Fruit fly (Drosophila melanogaster): ENCODE data around the gene CG15544.

CG15544 gene

DNA sequence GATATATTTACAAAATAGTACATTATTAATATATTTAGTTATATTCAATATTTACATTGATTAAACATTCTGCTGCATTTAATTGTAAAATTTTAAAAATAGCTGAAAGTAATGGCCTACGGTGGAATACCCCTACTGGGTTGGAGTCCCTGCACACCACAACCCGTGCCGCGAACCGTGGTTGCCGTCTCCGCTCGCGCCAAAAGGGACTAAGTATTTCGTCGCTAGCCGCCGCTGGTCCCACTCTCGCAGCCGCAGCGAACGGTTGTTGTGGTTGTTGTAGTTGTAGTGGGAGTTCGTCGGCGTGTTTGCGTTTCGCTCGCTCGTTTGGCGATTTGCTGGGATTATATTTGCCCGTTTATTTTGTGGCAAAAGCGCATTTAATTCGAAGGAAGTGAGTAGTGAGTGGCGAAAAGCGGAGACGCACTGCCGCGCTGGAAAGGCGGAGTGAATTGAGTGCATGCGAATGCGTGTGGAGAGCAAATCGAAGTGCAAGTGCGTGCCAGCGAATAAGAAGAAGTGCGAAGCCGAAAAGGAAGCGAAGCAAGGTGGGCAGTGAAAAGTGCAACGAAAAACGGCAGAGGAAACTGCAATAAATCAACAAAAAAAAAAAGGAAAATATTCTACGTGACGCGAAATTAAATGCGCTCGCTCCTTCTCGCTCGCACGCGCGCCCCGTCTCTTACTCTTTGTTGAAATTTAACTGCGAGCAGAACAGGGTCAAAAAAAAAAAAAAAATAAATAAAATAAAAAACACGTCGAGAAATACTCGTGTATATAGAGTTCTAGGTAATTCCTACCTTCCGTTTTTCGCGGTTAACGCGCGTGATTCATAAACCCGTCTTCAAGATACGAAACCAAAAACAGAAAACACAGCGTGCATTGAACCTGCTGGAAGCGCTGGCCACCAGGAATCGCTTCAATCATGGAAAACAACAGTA is 19.0 kb upstream of the CG15544 start, which contains the start of gene cindr (continued):
- TF ChIP-seq H2.0 (GFP tag; IDR thresholded peaks at IDR 0.05) = no peak; the same call in 1 of the 2 replicates
- TF ChIP-seq Blimp-1 (GFP tag; optimal IDR thresholded peaks at IDR 0.05) = peak; percentile 19
- peak; percentile 10 for TF ChIP-seq CG4707 (GFP tag; optimal IDR thresholded peaks at IDR 0.05)
- TF ChIP-seq NC2α (GFP tag; optimal IDR thresholded peaks at IDR 0.05) = no peak
- TF ChIP-seq pan (optimal IDR thresholded peaks at IDR 0.05) = no peak
- TF ChIP-seq pan (GFP tag; optimal IDR thresholded peaks at IDR 0.05 in 1 of 2, IDR thresholded peaks at IDR 0.05 in 1 of 2) = peak in 1 of 2 experiments; percentile 39
- TF ChIP-seq ftz-f1 (GFP tag; optimal IDR thresholded peaks at IDR 0.05) = peak; percentile 75
- TF ChIP-seq croc (GFP tag; conservative IDR thresholded peaks at IDR 0.05) = peak; percentile 13; the same call in 1 of the 3 replicates
- TF ChIP-seq CG17359 (tag; optimal IDR thresholded peaks at IDR 0.05) = peak; percentile 24
- no peak for TF ChIP-seq Doc2 (GFP tag; IDR thresholded peaks at IDR 0.05)
- peak; percentile 77 for TF ChIP-seq CG12155 (GFP tag; optimal IDR thresholded peaks at IDR 0.05)
- TF ChIP-seq pho (GFP tag; optimal IDR thresholded peaks at IDR 0.05) = peak; percentile 59
- TF ChIP-seq Optix (GFP tag; IDR thresholded peaks at IDR 0.05) = 0 out of 3 replicates have a peak, but pooled peaks have one; percentile 25
- TF ChIP-seq vfl (GFP tag; optimal IDR thresholded peaks at IDR 0.05) = peak; percentile 59
- TF ChIP-seq tup (GFP tag; optimal IDR thresholded peaks at IDR 0.05) = no peak
- no peak for TF ChIP-seq CG11093 (GFP tag; IDR thresholded peaks at IDR 0.05)
- TF ChIP-seq Elba2 (GFP tag; optimal IDR thresholded peaks at IDR 0.05) = no peak
- TF ChIP-seq CG43689 (GFP tag; IDR thresholded peaks at IDR 0.05) = no peak
- no peak for TF ChIP-seq ranshi (GFP tag; IDR thresholded peaks at IDR 0.05)
- TF ChIP-seq Oli (tag; optimal IDR thresholded peaks at IDR 0.05) = no peak
- peak; percentile 25 for TF ChIP-seq CG30020 (tag; optimal IDR thresholded peaks at IDR 0.05)
- peak; percentile 60 for TF ChIP-seq Sry-δ (GFP tag; optimal IDR thresholded peaks at IDR 0.05)
- peak in 1 of 2 experiments; percentile 24 for TF ChIP-seq crp (GFP tag; optimal IDR thresholded peaks at IDR 0.05)
- peak; percentile 66 for TF ChIP-seq stwl (tag; optimal IDR thresholded peaks at IDR 0.05)
- TF ChIP-seq B-H2 (GFP tag; optimal IDR thresholded peaks at IDR 0.05) = peak; percentile 33
- TF ChIP-seq CG1024 (GFP tag; IDR thresholded peaks at IDR 0.05) = no peak
- peak; percentile 49 for TF ChIP-seq shn (GFP tag; optimal IDR thresholded peaks at IDR 0.05)
- peak; percentile 32; the same call in 1 of the 3 replicates for TF ChIP-seq CG16813 (GFP tag; IDR thresholded peaks at IDR 0.05; ENCODE audit: partially characterized antibody)
- TF ChIP-seq CG13123 (GFP tag; optimal IDR thresholded peaks at IDR 0.05) = no peak
- peak; percentile 57 for TF ChIP-seq zen (tag; optimal IDR thresholded peaks at IDR 0.05)
- peak; percentile 33 for TF ChIP-seq CG12942 (GFP tag; optimal IDR thresholded peaks at IDR 0.05)
- TF ChIP-seq bigmax (GFP tag; optimal IDR thresholded peaks at IDR 0.05) = peak; percentile 7
- TF ChIP-seq CG6689 (GFP tag; IDR thresholded peaks at IDR 0.05) = no peak
- peak; percentile 84 for TF ChIP-seq CG3847 (GFP tag; IDR thresholded peaks at IDR 0.05)
- no peak for TF ChIP-seq cato (GFP tag; optimal IDR thresholded peaks at IDR 0.05; ENCODE audit: borderline replicate concordance)
- TF ChIP-seq Dfd (GFP tag; optimal IDR thresholded peaks at IDR 0.05) = no peak
- TF ChIP-seq CG14441 (GFP tag; IDR thresholded peaks at IDR 0.05) = no peak; the same call in 1 of the 2 replicates
- TF ChIP-seq sc (optimal IDR thresholded peaks at IDR 0.05) = no peak
- TF ChIP-seq sc (GFP tag; optimal IDR thresholded peaks at IDR 0.05) = no peak
- peak; percentile 37 for TF ChIP-seq ERR (GFP tag; optimal IDR thresholded peaks at IDR 0.05)
- TF ChIP-seq sr (GFP tag; IDR thresholded peaks at IDR 0.05) = 0 out of 3 replicates have a peak, but pooled peaks have one; percentile 38
- peak; percentile 22 for TF ChIP-seq cg (GFP tag; optimal IDR thresholded peaks at IDR 0.05)
- TF ChIP-seq abd-A (tag; optimal IDR thresholded peaks at IDR 0.05) = peak; percentile 47
- TF ChIP-seq CG2120 (GFP tag; optimal IDR thresholded peaks at IDR 0.05) = peak; percentile 73
- peak; percentile 33 for TF ChIP-seq Ssrp (tag; optimal IDR thresholded peaks at IDR 0.05)
- TF ChIP-seq CG9876 (GFP tag; optimal IDR thresholded peaks at IDR 0.05) = peak; percentile 52
- no peak for TF ChIP-seq CG9727 (GFP tag; optimal IDR thresholded peaks at IDR 0.05)
- no peak for TF ChIP-seq CG8281 (tag; optimal IDR thresholded peaks at IDR 0.05)

All from whole organism, embryonic.